Fruit fly (Drosophila melanogaster) whole organism, embryonic: Measurements from ENCODE around the gene qjt.

Source experiments
- Ada2b ChIP-seq: fragments of 200-800 bp; sonication (Bioruptor generic); IDR thresholded peaks from 2 replicates; pipeline ENCODE4 v1.3.6; 2022; ENCODE audit warnings: missing biosample characterization, missing genetic modification characterization
- Bgb ChIP-seq: fragments of 200-800 bp; sonication (Bioruptor generic); IDR thresholded peaks from 2 replicates; pipeline ENCODE4 v1.3.6; 2022; ENCODE audit warnings: missing biosample characterization, missing genetic modification characterization; ENCODE audit not compliant: partially characterized antibody
- CG10147 ChIP-seq: fragments of 200-800 bp; sonication (Bioruptor generic); optimal IDR thresholded peaks from 2 replicates; lab custom pipeline; 2019; ENCODE audit warnings: missing biosample characterization, mild to moderate bottlenecking, missing genetic modification characterization, moderate library complexity
- CG10267 ChIP-seq: fragments of 200-800 bp; sonication (Bioruptor generic); optimal IDR thresholded peaks from 2 replicates; lab custom pipeline; 2018; ENCODE audit warnings: missing biosample characterization, mild to moderate bottlenecking, missing genetic modification characterization, moderate library complexity
- CG11085 ChIP-seq: fragments of 200-800 bp; sonication (Bioruptor generic); IDR thresholded peaks from 2 replicates; pipeline ENCODE4 v1.3.6; 2022; ENCODE audit warnings: missing biosample characterization, missing genetic modification characterization
- CG12155 ChIP-seq: fragments of 200-800 bp; sonication (Bioruptor generic); optimal IDR thresholded peaks from 3 replicates; lab custom pipeline; 2016; ENCODE audit warnings: missing biosample characterization, missing genetic modification characterization
- CG12391 ChIP-seq: fragments of 200-800 bp; sonication (Bioruptor generic); optimal IDR thresholded peaks from 3 replicates; lab custom pipeline; 2018; ENCODE audit warnings: missing biosample characterization, mild to moderate bottlenecking, missing genetic modification characterization, moderate library complexity
- CG12744 ChIP-seq: fragments of 200-800 bp; sonication (Bioruptor generic); optimal IDR thresholded peaks from 2 replicates; lab custom pipeline; 2016; ENCODE audit warnings: missing biosample characterization, missing genetic modification characterization
- CG14050 ChIP-seq: fragments of 200-800 bp; sonication (Bioruptor generic); IDR thresholded peaks from 3 replicates; pipeline ENCODE4 v1.3.6; 2022; ENCODE audit warnings: missing biosample characterization, missing genetic modification characterization
- CG15601 ChIP-seq: fragments of 200-800 bp; sonication (Bioruptor generic); optimal IDR thresholded peaks from 3 replicates; lab custom pipeline; 2019; ENCODE audit warnings: missing biosample characterization, mild to moderate bottlenecking, missing genetic modification characterization, moderate library complexity
- CG16863 ChIP-seq: fragments of 200-800 bp; sonication (Bioruptor generic); optimal IDR thresholded peaks from 3 replicates; lab custom pipeline; 2016; ENCODE audit warnings: missing biosample characterization, missing genetic modification characterization
- CG17385 ChIP-seq: fragments of 200-800 bp; sonication (Bioruptor generic); optimal IDR thresholded peaks from 3 replicates; lab custom pipeline; 2018; ENCODE audit warnings: missing biosample characterization, mild to moderate bottlenecking, missing genetic modification characterization
- CG18476 ChIP-seq: fragments of 200-800 bp; sonication (Bioruptor generic); optimal IDR thresholded peaks from 2 replicates; lab custom pipeline; 2016; ENCODE audit warnings: missing biosample characterization, mild to moderate bottlenecking, missing genetic modification characterization
- CG18599 ChIP-seq: fragments of 200-800 bp; sonication (Bioruptor generic); optimal IDR thresholded peaks from 3 replicates; lab custom pipeline; 2017; ENCODE audit warnings: missing biosample characterization, missing genetic modification characterization, mild to moderate bottlenecking, moderate library complexity, missing genetic modification reagents
- CG30431 ChIP-seq: fragments of 200-800 bp; sonication (Bioruptor generic); optimal IDR thresholded peaks from 2 replicates; lab custom pipeline; 2017; ENCODE audit warnings: missing biosample characterization, missing genetic modification characterization
- CG34224 ChIP-seq: fragments of 200-800 bp; sonication (Bioruptor generic); IDR thresholded peaks from 3 replicates; pipeline ENCODE4 v1.3.6; 2022; ENCODE audit warnings: missing biosample characterization, missing genetic modification characterization; ENCODE audit not compliant: partially characterized antibody
- CG34376 ChIP-seq: fragments of 200-800 bp; sonication (Bioruptor generic); optimal IDR thresholded peaks from 2 replicates; lab custom pipeline; 2018; ENCODE audit warnings: missing biosample characterization, mild to moderate bottlenecking, missing genetic modification characterization
- CG8359 ChIP-seq: fragments of 200-800 bp; sonication (Bioruptor generic); optimal IDR thresholded peaks from 2 replicates; lab custom pipeline; 2017; ENCODE audit warnings: missing biosample characterization, mild to moderate bottlenecking, missing genetic modification characterization, borderline replicate concordance
- Chrac-16 ChIP-seq: fragments of 200-800 bp; sonication (Bioruptor generic); optimal IDR thresholded peaks from 3 replicates; lab custom pipeline; 2016; ENCODE audit warnings: missing biosample characterization, missing genetic modification characterization
- Doc2 ChIP-seq: fragments of 200-800 bp; sonication (Bioruptor generic); IDR thresholded peaks from 2 replicates; pipeline ENCODE4 v1.3.6; 2022; ENCODE audit warnings: missing biosample characterization, missing genetic modification characterization
- Doc3 ChIP-seq: fragments of 200-800 bp; sonication (Bioruptor generic); IDR thresholded peaks from 3 replicates; pipeline ENCODE4 v1.3.6; 2022; ENCODE audit warnings: missing biosample characterization, missing genetic modification characterization; ENCODE audit not compliant: partially characterized antibody
- Gug ChIP-seq: fragments of 200-800 bp; sonication (Bioruptor generic); IDR thresholded peaks from 4 replicates; pipeline ENCODE4 v1.3.6; 2022; ENCODE audit warnings: missing biosample characterization, missing genetic modification characterization
- Hey ChIP-seq: fragments of 200-800 bp; sonication (Bioruptor generic); optimal IDR thresholded peaks from 3 replicates; lab custom pipeline; 2018; ENCODE audit warnings: missing biosample characterization, mild to moderate bottlenecking, missing genetic modification characterization
- Hmr ChIP-seq: fragments of 200-800 bp; sonication (Bioruptor generic); optimal IDR thresholded peaks from 3 replicates; lab custom pipeline; 2017; ENCODE audit warnings: mild to moderate bottlenecking, missing biosample characterization, missing genetic modification reagents, missing genetic modification characterization
- Hr3 ChIP-seq: fragments of 200-800 bp; sonication (Bioruptor generic); optimal IDR thresholded peaks from 3 replicates; lab custom pipeline; 2016; ENCODE audit warnings: missing biosample characterization, missing genetic modification characterization
- NC2β ChIP-seq: fragments of 200-800 bp; sonication (Bioruptor generic); optimal IDR thresholded peaks from 2 replicates; lab custom pipeline; 2016; ENCODE audit warnings: missing biosample characterization, missing genetic modification characterization
- Rfx ChIP-seq: fragments of 200-800 bp; sonication (Bioruptor generic); IDR thresholded peaks from 2 replicates; pipeline ENCODE4 v1.3.6; 2022; ENCODE audit warnings: missing biosample characterization, missing genetic modification characterization
- Sry-β ChIP-seq: fragments of 200-800 bp; sonication (Bioruptor generic); optimal IDR thresholded peaks from 2 replicates; lab custom pipeline; 2018; ENCODE audit warnings: missing biosample characterization, mild to moderate bottlenecking, missing genetic modification characterization, moderate library complexity
- ase ChIP-seq: fragments of 200-800 bp; sonication (Bioruptor generic); IDR thresholded peaks from 3 replicates; pipeline ENCODE4 v1.3.6; 2022; ENCODE audit warnings: missing biosample characterization, missing genetic modification characterization
- ato ChIP-seq: fragments of 200-800 bp; sonication (Bioruptor generic); IDR thresholded peaks from 2 replicates; pipeline ENCODE4 v1.3.6; 2022; ENCODE audit warnings: missing biosample characterization, missing genetic modification characterization; ENCODE audit not compliant: partially characterized antibody
- br ChIP-seq: fragments of >200 bp; optimal IDR thresholded peaks from 2 replicates; lab custom pipeline; 2017
- bsh ChIP-seq, 2 experiments: fragments of 200-800 bp; sonication (Bioruptor generic); optimal IDR thresholded peaks; 2 replicates each; lab custom pipeline; 2017 to 2018; ENCODE audit warnings: mild to moderate bottlenecking in 2 of 2, missing biosample characterization in 2 of 2, missing genetic modification characterization in 2 of 2, moderate library complexity in 1 of 2
- dpn ChIP-seq, 2 experiments: fragments of 200-800 bp; sonication (Bioruptor generic); optimal IDR thresholded peaks; 3 replicates each; lab custom pipeline; 2016; ENCODE audit warnings: missing biosample characterization in 2 of 2, missing genetic modification characterization in 2 of 2
- eyg ChIP-seq: fragments of 200-800 bp; sonication (Bioruptor generic); optimal IDR thresholded peaks from 3 replicates; lab custom pipeline; 2016; ENCODE audit warnings: missing biosample characterization, missing genetic modification characterization
- insv ChIP-seq, 2 experiments: fragments of 200-800 bp; sonication (Bioruptor generic); optimal IDR thresholded peaks; 3 replicates each; lab custom pipeline; 2016 to 2018; ENCODE audit warnings: missing biosample characterization in 2 of 2, missing genetic modification characterization in 2 of 2
- jigr1 ChIP-seq: fragments of 200-800 bp; sonication (Bioruptor generic); IDR thresholded peaks from 3 replicates; pipeline ENCODE4 v1.3.6; 2022; ENCODE audit warnings: missing biosample characterization, missing genetic modification characterization
- jing ChIP-seq: fragments of 200-800 bp; sonication (Bioruptor generic); optimal IDR thresholded peaks from 2 replicates; lab custom pipeline; 2018; ENCODE audit warnings: missing biosample characterization, mild to moderate bottlenecking, missing genetic modification characterization
- ken ChIP-seq: fragments of 200-800 bp; sonication (Bioruptor generic); IDR thresholded peaks from 3 replicates; pipeline ENCODE4 v1.3.6; 2022; ENCODE audit warnings: missing biosample characterization, missing genetic modification characterization
- luna ChIP-seq: fragments of 200-800 bp; sonication (Bioruptor generic); optimal IDR thresholded peaks from 2 replicates; lab custom pipeline; 2016; ENCODE audit warnings: missing biosample characterization, missing genetic modification characterization
- mirr ChIP-seq: fragments of 200-800 bp; sonication (Bioruptor generic); optimal IDR thresholded peaks from 3 replicates; lab custom pipeline; 2018; ENCODE audit warnings: missing biosample characterization, mild to moderate bottlenecking, missing genetic modification characterization
- nerfin-1 ChIP-seq: fragments of 200-800 bp; sonication (Bioruptor generic); optimal IDR thresholded peaks from 3 replicates; lab custom pipeline; 2019; ENCODE audit warnings: missing biosample characterization, mild to moderate bottlenecking, missing genetic modification characterization, moderate library complexity
- odd ChIP-seq: fragments of 200-800 bp; sonication (Bioruptor generic); optimal IDR thresholded peaks from 2 replicates; lab custom pipeline; 2017; ENCODE audit warnings: missing biosample characterization, mild to moderate bottlenecking, missing genetic modification characterization
- pita ChIP-seq: fragments of 200-800 bp; sonication (Bioruptor generic); optimal IDR thresholded peaks from 2 replicates; lab custom pipeline; 2017; ENCODE audit warnings: missing biosample characterization, mild to moderate bottlenecking, missing genetic modification characterization
- pum ChIP-seq: fragments of 200-800 bp; sonication (Bioruptor generic); optimal IDR thresholded peaks from 2 replicates; lab custom pipeline; 2016; ENCODE audit warnings: missing biosample characterization, missing genetic modification characterization
- ro ChIP-seq: fragments of 200-800 bp; sonication (Bioruptor generic); IDR thresholded peaks from 2 replicates; pipeline ENCODE4 v1.3.6; 2022; ENCODE audit warnings: missing biosample characterization, missing genetic modification characterization
- sens-2 ChIP-seq: fragments of 200-800 bp; sonication (Bioruptor generic); IDR thresholded peaks from 2 replicates; pipeline ENCODE4 v1.3.6; 2022; ENCODE audit warnings: missing biosample characterization, missing genetic modification characterization
- stwl ChIP-seq: fragments of 200-800 bp; sonication (Bioruptor generic); optimal IDR thresholded peaks from 3 replicates; lab custom pipeline; 2018; ENCODE audit warnings: missing biosample characterization, mild to moderate bottlenecking, missing genetic modification characterization, moderate library complexity
- tna ChIP-seq: fragments of 200-800 bp; sonication (Bioruptor generic); IDR thresholded peaks from 2 replicates; pipeline ENCODE4 v1.3.6; 2022; ENCODE audit warnings: missing biosample characterization, missing genetic modification characterization; ENCODE audit not compliant: partially characterized antibody
- trem ChIP-seq: fragments of 200-800 bp; optimal IDR thresholded peaks from 3 replicates; lab custom pipeline; 2019; ENCODE audit warnings: missing biosample characterization, mild to moderate bottlenecking, missing genetic modification characterization, moderate library complexity
- vnd ChIP-seq: fragments of 200-800 bp; sonication (Bioruptor generic); IDR thresholded peaks from 3 replicates; pipeline ENCODE4 v1.3.6; 2022; ENCODE audit warnings: missing biosample characterization, missing genetic modification characterization; ENCODE audit not compliant: partially characterized antibody

qjt gene

dm6 chr3L:17475979-17476393 lies 2.9 kb upstream of the qjt start, which contains the start of gene CG34250 (continued):
- TF ChIP-seq Ada2b (GFP tag; lab: Robert Waterston, UW) (no peak; the same call in 1 of the 2 replicates), ro (GFP tag; lab: Robert Waterston, UW) (no peak), NC2β (no peak), CG16863 (GFP tag; lab: Kevin White, UChicago) (no peak), ato (peak; percentile 11; the same call in 1 of the 2 replicates), Hr3 (peak; percentile 15), Hmr (GFP tag; lab: Kevin White, UChicago) (peak; percentile 55), mirr (GFP tag; lab: Kevin White, UChicago) (no peak), ken (GFP tag; lab: Robert Waterston, UW) (no peak), ase (GFP tag; lab: Robert Waterston, UW) (no peak), CG14050 (GFP tag; lab: Robert Waterston, UW) (no peak), CG10267 (tag; lab: Kevin White, UChicago) (peak; percentile 65), jigr1 (GFP tag; lab: Robert Waterston, UW) (no peak), luna (GFP tag; lab: Kevin White, UChicago) (no peak), Chrac-16 (GFP tag; lab: Kevin White, UChicago) (peak; percentile 37), pum (peak; percentile 14), Hey (tag; lab: Kevin White, UChicago) (no peak), CG15601 (tag; lab: Kevin White, UChicago) (peak; percentile 58), CG18599 (GFP tag; lab: Kevin White, UChicago) (peak; percentile 26), eyg (GFP tag; lab: Kevin White, UChicago) (no peak), insv (GFP tag; optimal IDR thresholded peaks at IDR 0.05; lab: Kevin White, UChicago) (peak in 1 of 2 experiments; percentile 50), odd (GFP tag; lab: Kevin White, UChicago) (no peak), Bgb (GFP tag; lab: Robert Waterston, UW) (peak; percentile 72), CG12155 (GFP tag; lab: Kevin White, UChicago) (peak; percentile 38), bsh (GFP tag; optimal IDR thresholded peaks at IDR 0.05; lab: Kevin White, UChicago) (peak in 1 of 2 experiments; percentile 14), dpn (GFP tag; optimal IDR thresholded peaks at IDR 0.05; lab: Kevin White, UChicago) (peak; percentile 41 to 55), nerfin-1 (tag; lab: Kevin White, UChicago) (peak; percentile 25), CG12391 (tag; lab: Kevin White, UChicago) (peak; percentile 77), CG30431 (no peak), trem (tag; lab: Kevin White, UChicago) (peak; percentile 87), Gug (no peak; the same call in 3 of the 4 replicates), CG11085 (GFP tag; lab: Robert Waterston, UW) (no peak), stwl (peak; percentile 83), CG34376 (GFP tag; lab: Kevin White, UChicago) (peak; percentile 43), br (no peak), tna (GFP tag; lab: Robert Waterston, UW) (peak; percentile 43; the same call in 1 of the 2 replicates), jing (GFP tag; lab: Kevin White, UChicago) (no peak), pita (GFP tag; lab: Kevin White, UChicago) (peak; percentile 71), CG34224 (GFP tag; lab: Robert Waterston, UW) (peak; percentile 71), CG8359 (GFP tag; lab: Kevin White, UChicago) (no peak), sens-2 (GFP tag; lab: Robert Waterston, UW) (no peak), Sry-β (GFP tag; lab: Kevin White, UChicago) (peak; percentile 1), CG10147 (GFP tag; lab: Kevin White, UChicago) (peak; percentile 26), vnd (GFP tag; lab: Robert Waterston, UW) (peak; percentile 70), CG17385 (GFP tag; lab: Kevin White, UChicago) (no peak), Doc3 (GFP tag; lab: Robert Waterston, UW) (peak; percentile 76; the same call in 2 of the 3 replicates), CG12744 (GFP tag; lab: Kevin White, UChicago) (no peak), CG18476 (GFP tag; lab: Kevin White, UChicago) (peak; percentile 39), Rfx (peak; percentile 61; the same call in 1 of the 2 replicates), Doc2 (GFP tag; lab: Robert Waterston, UW) (no peak)
